Worm (Caenorhabditis elegans): Measurements from ENCODE around the gene T02H6.4.

Gene T02H6.4

DNA sequence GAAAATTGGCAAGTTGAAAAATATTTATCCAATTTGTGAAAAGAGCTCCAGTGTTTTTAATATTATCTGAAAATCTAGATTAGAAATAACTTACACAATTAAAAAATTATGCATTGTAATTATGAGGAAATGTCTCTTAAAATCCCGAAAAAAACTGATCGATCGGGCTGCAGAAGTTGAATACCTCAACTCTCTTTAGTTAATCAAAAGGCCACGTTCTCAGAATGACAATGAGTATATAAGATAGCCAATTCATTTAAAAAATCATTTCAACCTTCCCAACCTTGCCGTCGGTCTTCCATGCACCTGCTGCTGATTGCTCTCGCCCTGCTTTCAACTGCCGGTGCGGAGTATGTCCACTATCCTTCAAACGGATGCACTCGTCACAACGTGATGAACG lies at the start of gene T02H6.4:
T02H6.4 (plus strand) TSS at position 301 of the 400 bp plus-strand sequence.
- TF ChIP-seq lin-32 (GFP tag; optimal IDR thresholded peaks at IDR 0.05) = no peak
- no peak for TF ChIP-seq unc-39 (tag; optimal IDR thresholded peaks at IDR 0.05)
- no peak for TF ChIP-seq zip-8 (tag; optimal IDR thresholded peaks at IDR 0.05)
- no peak for TF ChIP-seq ces-1 (GFP tag; optimal IDR thresholded peaks at IDR 0.05)
- TF ChIP-seq blmp-1 (tag; optimal IDR thresholded peaks at IDR 0.05) = no peak
- TF ChIP-seq M03D4.4 (tag; optimal IDR thresholded peaks at IDR 0.05) = no peak
- no peak for TF ChIP-seq hlh-1 (tag; optimal IDR thresholded peaks at IDR 0.05)
- no peak for TF ChIP-seq sem-2 (GFP tag; optimal IDR thresholded peaks at IDR 0.05)
- no peak for TF ChIP-seq elt-3 (tag; optimal IDR thresholded peaks at IDR 0.05)
- TF ChIP-seq ceh-39 (tag; optimal IDR thresholded peaks at IDR 0.05) = no peak
- no peak for TF ChIP-seq snpc-4 (tag; optimal IDR thresholded peaks at IDR 0.05)
- no peak for TF ChIP-seq pha-4 (tag; optimal IDR thresholded peaks at IDR 0.05)
- TF ChIP-seq bed-3 (GFP tag; optimal IDR thresholded peaks at IDR 0.05) = no peak
- no peak for TF ChIP-seq nhr-28 (tag; optimal IDR thresholded peaks at IDR 0.05)
- no peak for TF ChIP-seq drap-1 (GFP tag; optimal IDR thresholded peaks at IDR 0.05)
- no peak for TF ChIP-seq tbx-8 (GFP tag; optimal IDR thresholded peaks at IDR 0.05)
- no peak for TF ChIP-seq lsy-2 (tag; optimal IDR thresholded peaks at IDR 0.05)
- no peak for TF ChIP-seq sptf-1 (tag; optimal IDR thresholded peaks at IDR 0.05)
- TF ChIP-seq flh-1 (GFP tag; optimal IDR thresholded peaks at IDR 0.05) = no peak
- no peak for TF ChIP-seq nhr-12 (tag; optimal IDR thresholded peaks at IDR 0.05)

DNA sequence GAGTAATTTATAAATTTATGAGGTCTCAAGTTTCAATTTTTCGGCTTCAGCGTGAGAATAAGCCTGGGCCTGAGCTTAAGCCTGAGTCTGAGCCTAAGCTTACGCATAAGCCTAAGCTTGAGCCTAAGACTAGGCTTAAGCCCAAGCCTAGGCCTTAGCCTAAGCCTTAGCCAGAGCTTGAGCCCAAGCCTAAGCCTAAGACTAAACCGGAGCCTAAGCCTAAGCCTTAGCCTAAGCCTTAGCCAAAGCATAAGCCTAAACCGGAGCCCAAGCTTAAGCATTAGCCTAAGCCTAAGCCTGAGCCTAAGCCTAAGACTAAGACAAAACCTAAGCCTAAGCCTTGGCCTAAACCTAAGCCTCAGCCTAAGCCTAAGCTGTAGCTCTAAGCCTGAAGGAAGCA lies 46.1 kb upstream of the T02H6.4 start:
- TF ChIP-seq sem-2 (GFP tag; optimal IDR thresholded peaks at IDR 0.05) = no peak
- TF ChIP-seq ham-2 (GFP tag; optimal IDR thresholded peaks at IDR 0.05) = peak; percentile 9

DNA sequence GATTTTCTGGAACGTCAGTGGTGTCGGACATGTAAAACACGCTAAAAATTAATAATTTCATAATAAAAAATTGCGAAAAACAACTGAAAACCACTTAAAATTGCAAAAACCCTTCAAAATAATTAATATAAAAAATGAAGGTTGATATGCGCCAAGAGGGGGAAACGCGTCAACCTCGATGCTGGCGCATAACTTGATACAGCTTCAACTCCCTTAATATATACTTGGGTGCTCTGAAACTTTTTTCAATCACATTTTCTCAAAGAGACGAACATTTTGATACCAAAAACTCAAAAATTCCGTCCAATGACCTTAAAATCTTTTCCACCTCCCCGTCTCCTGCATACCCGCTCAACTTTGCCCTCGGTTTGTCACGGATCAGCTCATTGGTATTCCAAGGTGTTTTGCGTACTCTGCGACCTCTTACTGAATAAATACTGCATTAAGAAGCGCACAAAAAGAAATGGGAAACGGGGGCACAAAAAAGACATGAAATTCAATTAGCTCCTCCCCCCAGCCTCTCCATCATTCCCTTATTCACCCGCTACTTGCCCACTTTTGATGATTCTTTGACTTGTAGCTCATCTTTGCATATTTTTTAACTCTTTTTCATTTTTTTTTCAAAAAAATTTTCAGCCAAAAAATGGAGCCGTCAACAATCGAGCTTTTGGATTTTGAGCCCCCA lies 39.4 kb upstream of the T02H6.4 start, which contains the start of the genes K07E8.7 and frpr-14:
K07E8.7 (minus strand) TSS at position 47 of the 685 bp plus-strand sequence.
frpr-14 (plus strand) TSS at position 635 of the 685 bp plus-strand sequence.
- TF ChIP-seq blmp-1 (tag; optimal IDR thresholded peaks at IDR 0.05) = no peak
- TF ChIP-seq lsy-2 (tag; optimal IDR thresholded peaks at IDR 0.05) = peak; percentile 28
- no peak for TF ChIP-seq ceh-39 (tag; optimal IDR thresholded peaks at IDR 0.05)
- TF ChIP-seq ces-1 (GFP tag; optimal IDR thresholded peaks at IDR 0.05) = peak; percentile 33

DNA sequence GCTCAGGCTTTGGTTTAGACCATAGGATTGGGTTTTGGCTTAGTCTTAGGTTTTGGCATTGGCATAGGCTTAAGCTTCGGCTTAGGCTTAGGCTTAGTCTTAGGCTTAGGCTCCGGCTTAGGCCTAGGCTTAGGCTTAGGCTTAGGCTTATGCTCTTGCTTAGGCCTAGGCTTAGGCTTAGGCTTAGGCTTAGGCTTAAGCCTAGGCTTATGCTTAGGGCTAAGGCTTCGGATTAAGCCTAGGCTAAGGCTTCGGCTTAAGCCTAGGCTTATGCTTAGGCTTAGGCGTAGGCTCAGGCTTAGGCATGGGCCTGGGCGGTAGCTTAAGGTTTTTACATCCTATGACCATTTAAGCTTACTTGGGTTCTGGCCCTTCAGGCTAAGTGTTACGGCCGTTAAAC lies 38.5 kb upstream of the T02H6.4 start:
- TF ChIP-seq mab-5 (tag; optimal IDR thresholded peaks at IDR 0.05) (no peak), ham-2 (GFP tag; optimal IDR thresholded peaks at IDR 0.05) (peak; percentile 35)

DNA sequence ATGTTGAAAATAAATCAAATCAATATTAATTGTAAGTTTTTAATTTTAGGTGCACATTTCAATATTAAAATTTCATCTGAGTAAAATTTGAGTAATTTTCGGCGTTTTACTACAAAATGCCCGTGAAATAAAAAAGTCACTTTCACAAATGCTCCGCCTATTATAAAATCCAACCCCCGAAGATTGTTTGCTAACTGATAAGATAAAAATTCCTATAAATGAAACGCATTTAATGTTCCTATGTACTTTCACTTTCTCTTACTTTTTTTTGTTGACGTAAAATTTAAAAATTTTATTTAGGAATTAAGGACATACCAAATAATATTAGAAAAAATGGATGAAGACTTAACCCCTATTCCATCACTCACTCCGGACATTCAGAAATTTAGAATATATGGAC lies 31.5 kb upstream of the T02H6.4 start, which contains the start of gene sdz-24:
sdz-24 (plus strand) TSS at position 301 of the 400 bp plus-strand sequence.
- TF ChIP-seq nhr-2 (tag; optimal IDR thresholded peaks at IDR 0.05) (no peak), sem-2 (GFP tag; optimal IDR thresholded peaks at IDR 0.05) (no peak), lin-32 (GFP tag; optimal IDR thresholded peaks at IDR 0.05) (no peak), pha-4 (tag; optimal IDR thresholded peaks at IDR 0.05) (no peak), zip-8 (tag; optimal IDR thresholded peaks at IDR 0.05) (no peak), M03D4.4 (tag; optimal IDR thresholded peaks at IDR 0.05) (no peak), ham-2 (GFP tag; optimal IDR thresholded peaks at IDR 0.05) (no peak), ztf-11 (tag; optimal IDR thresholded peaks at IDR 0.05) (no peak), unc-39 (tag; optimal IDR thresholded peaks at IDR 0.05) (no peak), cnd-1 (tag; optimal IDR thresholded peaks at IDR 0.05) (no peak), bed-3 (GFP tag; optimal IDR thresholded peaks at IDR 0.05) (no peak), lsy-2 (tag; optimal IDR thresholded peaks at IDR 0.05) (no peak), unc-62 (GFP tag; optimal IDR thresholded peaks at IDR 0.05) (no peak), blmp-1 (tag; optimal IDR thresholded peaks at IDR 0.05) (no peak), ceh-39 (tag; optimal IDR thresholded peaks at IDR 0.05) (no peak)

DNA sequence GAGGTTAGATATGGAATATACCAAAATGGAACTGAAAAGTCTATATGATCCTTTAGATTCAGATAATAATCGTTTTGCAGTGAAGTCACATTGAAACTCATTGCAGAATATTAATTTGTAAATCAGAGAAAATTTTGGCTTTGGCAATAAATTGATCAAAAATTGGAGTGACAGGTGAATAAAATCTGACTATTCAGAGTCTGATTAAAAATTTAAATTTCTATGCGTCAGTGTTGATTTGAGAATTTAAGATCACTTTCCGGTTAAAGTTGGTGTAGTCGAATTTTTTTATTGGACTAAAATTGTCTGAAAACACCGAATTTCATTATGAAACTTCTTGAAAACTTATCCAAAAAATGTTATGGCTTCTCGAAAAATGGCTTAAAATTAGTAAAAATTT lies 28.2 kb upstream of the T02H6.4 start, which contains the start of gene sri-45:
sri-45 (minus strand) TSS at position 101 of the 400 bp plus-strand sequence.
- TF ChIP-seq ceh-43 (GFP tag; optimal IDR thresholded peaks at IDR 0.05) (no peak), pha-4 (tag; optimal IDR thresholded peaks at IDR 0.05) (no peak), hlh-1 (tag; optimal IDR thresholded peaks at IDR 0.05) (no peak), sem-2 (GFP tag; optimal IDR thresholded peaks at IDR 0.05) (no peak), mep-1 (tag; optimal IDR thresholded peaks at IDR 0.05) (no peak), lin-32 (GFP tag; optimal IDR thresholded peaks at IDR 0.05) (no peak)

Measured in whole organism, mixed stage, embryonic.